Worm (Caenorhabditis elegans) whole organism, L3 larva: ENCODE data around the gene ifa-4.

Source experiments
- aly-2 ChIP-seq: fragments of 150-350 bp; optimal IDR thresholded peaks from 2 replicates; lab custom pipeline; 2014; ENCODE audit warnings: missing biosample characterization, missing genetic modification characterization
- ama-1 ChIP-seq: fragments of 150-350 bp; optimal IDR thresholded peaks from 2 replicates; lab custom pipeline; 2018
- ceh-16 ChIP-seq: sonication (generic microtip); optimal IDR thresholded peaks from 2 replicates; lab custom pipeline; 2017; ENCODE audit warnings: missing biosample characterization, missing genetic modification characterization
- ceh-28 ChIP-seq: fragments of 150-350 bp; optimal IDR thresholded peaks from 2 replicates; lab custom pipeline; 2014; ENCODE audit warnings: missing biosample characterization, missing genetic modification reagents, missing genetic modification characterization
- ceh-82 ChIP-seq: fragments of 150-350 bp; optimal IDR thresholded peaks from 2 replicates; lab custom pipeline; 2014; ENCODE audit warnings: missing biosample characterization, missing genetic modification characterization
- ceh-9 ChIP-seq: sonication (generic microtip); optimal IDR thresholded peaks from 2 replicates; lab custom pipeline; 2018; ENCODE audit warnings: missing biosample characterization, missing genetic modification characterization
- daf-12 ChIP-seq: fragments of 150-350 bp; optimal IDR thresholded peaks from 2 replicates; lab custom pipeline; 2014; ENCODE audit warnings: missing biosample characterization, missing genetic modification reagents, missing genetic modification characterization
- egl-27 ChIP-seq: sonication (generic microtip); optimal IDR thresholded peaks from 4 replicates; lab custom pipeline; 2017; ENCODE audit warnings: missing biosample characterization, missing genetic modification reagents, missing genetic modification characterization
- egl-5 ChIP-seq: fragments of 150-350 bp; optimal IDR thresholded peaks from 2 replicates; lab custom pipeline; 2017; ENCODE audit warnings: missing biosample characterization, missing genetic modification reagents, missing genetic modification characterization, inconsistent platforms
- elt-1 ChIP-seq: fragments of 150-350 bp; optimal IDR thresholded peaks from 2 replicates; lab custom pipeline; 2014; ENCODE audit warnings: missing biosample characterization, missing genetic modification characterization
- elt-3 ChIP-seq, 3 experiments: fragments of 150-350 bp in 1 of 3; sonication (generic microtip) in 2 of 3; optimal IDR thresholded peaks; 2 replicates in 2 of 3; 4 replicates in 1 of 3; lab custom pipeline; 2014 to 2017; ENCODE audit warnings: missing biosample characterization in 3 of 3, missing genetic modification characterization in 3 of 3
- eor-1 ChIP-seq, 2 experiments: fragments of 150-350 bp; optimal IDR thresholded peaks; 2 replicates each; lab custom pipeline; 2014 to 2018; ENCODE audit warnings: missing biosample characterization in 2 of 2, missing genetic modification characterization in 2 of 2
- fkh-10 ChIP-seq: sonication (generic microtip); optimal IDR thresholded peaks from 2 replicates; lab custom pipeline; 2017; ENCODE audit warnings: missing biosample characterization, missing genetic modification reagents, missing genetic modification characterization
- fkh-2 ChIP-seq: fragments of 150-350 bp; optimal IDR thresholded peaks from 2 replicates; lab custom pipeline; 2014; ENCODE audit warnings: missing biosample characterization, missing genetic modification reagents, missing genetic modification characterization
- fos-1 ChIP-seq: fragments of 150-350 bp; optimal IDR thresholded peaks from 2 replicates; lab custom pipeline; 2014; ENCODE audit warnings: missing biosample characterization, missing genetic modification characterization
- hmg-11 ChIP-seq: sonication (generic microtip); optimal IDR thresholded peaks from 2 replicates; lab custom pipeline; 2016; ENCODE audit warnings: missing genetic modification characterization, missing compliant biosample characterization
- jun-1 ChIP-seq: fragments of 150-350 bp; optimal IDR thresholded peaks from 2 replicates; lab custom pipeline; 2014; ENCODE audit warnings: missing biosample characterization, missing genetic modification reagents, missing genetic modification characterization
- lin-15B ChIP-seq: fragments of 150-350 bp; optimal IDR thresholded peaks from 2 replicates; lab custom pipeline; 2014; ENCODE audit warnings: missing biosample characterization, missing genetic modification characterization
- lin-39 ChIP-seq: fragments of 150-350 bp; optimal IDR thresholded peaks from 2 replicates; lab custom pipeline; 2018; ENCODE audit warnings: missing biosample characterization, missing genetic modification reagents, missing genetic modification characterization
- lsy-12 ChIP-seq: sonication (generic microtip); optimal IDR thresholded peaks from 2 replicates; lab custom pipeline; 2016; ENCODE audit warnings: mild to moderate bottlenecking, missing genetic modification characterization, missing compliant biosample characterization
- mdl-1 ChIP-seq: fragments of 150-350 bp; optimal IDR thresholded peaks from 2 replicates; lab custom pipeline; 2014; ENCODE audit warnings: missing biosample characterization, missing genetic modification characterization
- mml-1 ChIP-seq: fragments of 150-350 bp; sonication (generic microtip); optimal IDR thresholded peaks from 3 replicates; lab custom pipeline; 2014; ENCODE audit warnings: missing biosample characterization, missing genetic modification characterization
- nfya-1 ChIP-seq: sonication (generic microtip); optimal IDR thresholded peaks from 2 replicates; lab custom pipeline; 2017; ENCODE audit warnings: missing genetic modification characterization, mild to moderate bottlenecking, missing compliant biosample characterization, antibody characterized with exemption, moderate library complexity; ENCODE audit not compliant: insufficient read depth
- nhr-12 ChIP-seq: fragments of 150-350 bp; optimal IDR thresholded peaks from 2 replicates; lab custom pipeline; 2014; ENCODE audit warnings: missing biosample characterization, missing genetic modification characterization
- nhr-23 ChIP-seq: fragments of 150-350 bp; optimal IDR thresholded peaks from 2 replicates; lab custom pipeline; 2014; ENCODE audit warnings: missing biosample characterization, missing genetic modification reagents, missing genetic modification characterization
- nhr-237 ChIP-seq: fragments of 150-350 bp; optimal IDR thresholded peaks from 2 replicates; lab custom pipeline; 2014; ENCODE audit warnings: missing biosample characterization, missing genetic modification characterization
- nhr-43 ChIP-seq: sonication (generic microtip); optimal IDR thresholded peaks from 2 replicates; lab custom pipeline; 2016; ENCODE audit warnings: mild to moderate bottlenecking, missing genetic modification characterization, missing compliant biosample characterization; ENCODE audit not compliant: poor library complexity, severe bottlenecking
- nhr-67 ChIP-seq: fragments of 150-350 bp; optimal IDR thresholded peaks from 2 replicates; lab custom pipeline; 2014; ENCODE audit warnings: missing biosample characterization, missing genetic modification characterization
- nhr-76 ChIP-seq: fragments of 150-350 bp; sonication (generic microtip); optimal IDR thresholded peaks from 5 replicates; lab custom pipeline; 2014; ENCODE audit warnings: missing biosample characterization, missing genetic modification characterization
- nhr-77 ChIP-seq: fragments of 150-350 bp; optimal IDR thresholded peaks from 2 replicates; lab custom pipeline; 2014; ENCODE audit warnings: missing biosample characterization, missing genetic modification characterization
- pha-4 ChIP-seq: fragments of 150-350 bp; optimal IDR thresholded peaks from 2 replicates; lab custom pipeline; 2014; ENCODE audit warnings: missing biosample characterization, missing genetic modification reagents, missing genetic modification characterization
- sea-2 ChIP-seq: fragments of 150-350 bp; sonication (generic microtip); optimal IDR thresholded peaks from 4 replicates; lab custom pipeline; 2014; ENCODE audit warnings: missing biosample characterization, missing genetic modification reagents, missing genetic modification characterization
- snpc-4 ChIP-seq: fragments of 150-350 bp; optimal IDR thresholded peaks from 2 replicates; lab custom pipeline; 2014; ENCODE audit warnings: missing biosample characterization, missing genetic modification characterization
- tbx-2 ChIP-seq: sonication (generic microtip); optimal IDR thresholded peaks from 2 replicates; lab custom pipeline; 2016; ENCODE audit warnings: mild to moderate bottlenecking, missing genetic modification characterization, missing compliant biosample characterization
- unc-39 ChIP-seq: sonication (generic microtip); optimal IDR thresholded peaks from 4 replicates; lab custom pipeline; 2017; ENCODE audit warnings: missing biosample characterization, missing genetic modification characterization
- unc-62 ChIP-seq: fragments of 150-350 bp; sonication (generic microtip); optimal IDR thresholded peaks from 4 replicates; lab custom pipeline; 2014; ENCODE audit warnings: missing biosample characterization, missing genetic modification reagents, missing genetic modification characterization
- zag-1 ChIP-seq: fragments of 150-350 bp; optimal IDR thresholded peaks from 2 replicates; lab custom pipeline; 2014; ENCODE audit warnings: missing biosample characterization, missing genetic modification characterization
- ztf-11 ChIP-seq: fragments of 150-350 bp; optimal IDR thresholded peaks from 2 replicates; lab custom pipeline; 2014; ENCODE audit warnings: missing biosample characterization, missing genetic modification characterization
- ztf-4 ChIP-seq: fragments of 150-350 bp; optimal IDR thresholded peaks from 2 replicates; lab custom pipeline; 2014; ENCODE audit warnings: missing biosample characterization, missing genetic modification characterization

Gene ifa-4

DNA sequence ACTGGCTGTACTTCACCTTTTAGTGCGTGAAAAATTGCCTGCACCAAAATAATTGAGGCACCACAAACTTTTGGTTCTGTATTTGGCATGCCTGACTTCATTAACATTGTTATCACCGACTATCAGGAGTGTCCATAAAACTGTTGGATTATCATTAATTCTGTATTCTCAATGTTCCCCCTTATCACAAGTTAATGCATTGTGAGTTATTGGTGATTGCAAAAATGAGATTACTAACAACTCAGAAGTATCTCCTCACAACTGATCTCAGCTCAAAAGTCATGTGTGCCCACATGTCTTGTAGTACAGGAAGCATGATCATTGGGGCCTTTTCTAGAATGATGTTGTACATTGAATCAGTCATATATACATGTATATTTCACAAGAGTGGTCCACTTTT is 30.1 kb downstream of the ifa-4 start, which contains the start of gene arrd-23:
TSS of gene arrd-23 (plus strand) at position 301 of the 400 bp plus-strand sequence.
- TF ChIP-seq ceh-28 (no peak), nhr-237 (tag; lab: Kevin White, UChicago) (no peak), ztf-4 (tag; lab: Kevin White, UChicago) (no peak), sea-2 (no peak), fkh-10 (GFP tag; lab: Kevin White, UChicago) (no peak), nhr-23 (tag; lab: Kevin White, UChicago) (no peak), daf-12 (no peak), pha-4 (tag; lab: Kevin White, UChicago) (no peak), jun-1 (no peak), ceh-9 (tag; lab: Kevin White, UChicago) (no peak), egl-27 (tag; lab: Kevin White, UChicago) (no peak), eor-1 (tag; optimal IDR thresholded peaks at IDR 0.05; lab: Kevin White, UChicago) (no peak)

DNA sequence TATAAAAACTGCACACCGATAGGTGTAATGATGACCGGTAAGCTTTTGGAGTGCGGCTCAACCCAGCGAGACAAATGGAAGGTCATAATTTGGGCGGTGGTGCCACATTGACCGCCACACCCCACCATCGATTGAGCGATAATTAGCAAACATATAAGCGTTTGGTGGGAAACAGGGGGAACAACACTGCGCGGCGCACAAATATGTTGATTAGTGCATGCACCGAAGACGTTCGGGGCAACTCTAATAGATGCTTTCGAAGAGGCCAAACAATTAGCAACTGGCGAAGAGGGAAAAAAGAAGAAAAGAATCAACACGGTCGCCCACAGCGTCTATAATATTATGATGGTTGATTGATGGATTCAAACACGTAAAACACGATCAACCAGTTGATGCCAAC is 34.5 kb downstream of the ifa-4 start:
- TF ChIP-seq jun-1 (no peak), nhr-12 (tag; lab: Kevin White, UChicago) (no peak), lin-15B (no peak), fkh-10 (GFP tag; lab: Kevin White, UChicago) (no peak), hmg-11 (tag; lab: Kevin White, UChicago) (no peak), snpc-4 (tag; lab: Kevin White, UChicago) (no peak), egl-5 (tag; lab: Kevin White, UChicago) (no peak), tbx-2 (tag; lab: Kevin White, UChicago) (no peak), zag-1 (tag; lab: Kevin White, UChicago) (no peak), elt-1 (no peak), fkh-2 (tag; lab: Kevin White, UChicago) (no peak), elt-3 (tag; optimal IDR thresholded peaks at IDR 0.05; lab: Kevin White, UChicago) (no peak), mml-1 (no peak), ceh-82 (no peak), nhr-43 (tag; lab: Kevin White, UChicago) (no peak), ceh-16 (tag; lab: Kevin White, UChicago) (no peak), ztf-11 (no peak), ceh-9 (tag; lab: Kevin White, UChicago) (no peak)

DNA sequence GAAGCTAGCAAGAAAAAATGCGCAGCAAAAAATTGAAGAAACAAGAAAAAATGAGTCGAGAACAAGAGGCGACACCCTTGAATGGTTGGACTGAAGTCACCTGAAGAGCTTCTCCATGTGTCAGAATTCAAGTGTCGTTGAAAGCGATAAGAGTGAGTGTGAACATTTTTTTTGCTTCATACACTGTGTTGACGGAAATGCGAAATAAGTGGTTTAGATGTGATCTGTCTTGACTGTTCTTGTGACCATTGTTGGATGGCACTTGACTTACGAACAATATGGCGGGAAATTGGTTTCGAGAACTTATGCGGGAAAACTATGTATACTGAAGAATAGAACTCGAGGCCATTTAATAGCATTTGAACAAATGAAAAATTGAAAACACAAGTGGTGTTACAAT is 35.8 kb downstream of the ifa-4 start:
- no peak for TF ChIP-seq ceh-82
- TF ChIP-seq nhr-12 (tag; lab: Kevin White, UChicago): no peak
- TF ChIP-seq fos-1 (tag; lab: Kevin White, UChicago): no peak
- no peak for TF ChIP-seq fkh-2 (tag; lab: Kevin White, UChicago)
- no peak for TF ChIP-seq sea-2
- no peak for TF ChIP-seq unc-39
- TF ChIP-seq lsy-12 (tag; lab: Kevin White, UChicago): no peak
- no peak for TF ChIP-seq unc-62
- TF ChIP-seq nhr-67 (tag; lab: Kevin White, UChicago): no peak
- no peak for TF ChIP-seq snpc-4 (tag; lab: Kevin White, UChicago)
- no peak for TF ChIP-seq elt-3 (tag; optimal IDR thresholded peaks at IDR 0.05; lab: Kevin White, UChicago)
- no peak for TF ChIP-seq tbx-2 (tag; lab: Kevin White, UChicago)
- TF ChIP-seq egl-27 (tag; lab: Kevin White, UChicago): no peak

DNA sequence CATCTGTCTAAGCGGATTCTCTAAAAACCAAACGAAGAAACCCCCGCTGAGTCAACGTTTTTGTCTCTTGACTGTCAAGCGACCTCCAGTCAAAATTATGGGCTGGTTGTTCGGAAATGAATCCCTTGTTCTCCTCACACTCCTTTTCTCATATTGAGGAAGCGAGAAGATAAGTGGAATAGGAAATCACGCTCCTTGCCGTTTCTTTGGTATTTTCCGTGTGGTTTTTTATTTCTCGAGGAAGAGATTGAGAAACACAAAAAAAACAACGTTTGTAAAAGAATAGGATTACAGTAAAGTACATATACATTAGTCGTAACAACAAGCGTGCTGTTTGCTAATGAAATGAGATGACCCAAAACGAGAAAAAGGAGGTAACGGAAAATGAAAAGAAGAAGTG is 38.9 kb downstream of the ifa-4 start, which contains the start of gene tsp-14:
TSS of gene tsp-14 (minus strand) at position 62 of the 400 bp plus-strand sequence.
- TF ChIP-seq nhr-77 (tag; lab: Kevin White, UChicago): no peak
- TF ChIP-seq lin-39 (tag; lab: Kevin White, UChicago): no peak
- no peak for TF ChIP-seq jun-1
- no peak for TF ChIP-seq sea-2

DNA sequence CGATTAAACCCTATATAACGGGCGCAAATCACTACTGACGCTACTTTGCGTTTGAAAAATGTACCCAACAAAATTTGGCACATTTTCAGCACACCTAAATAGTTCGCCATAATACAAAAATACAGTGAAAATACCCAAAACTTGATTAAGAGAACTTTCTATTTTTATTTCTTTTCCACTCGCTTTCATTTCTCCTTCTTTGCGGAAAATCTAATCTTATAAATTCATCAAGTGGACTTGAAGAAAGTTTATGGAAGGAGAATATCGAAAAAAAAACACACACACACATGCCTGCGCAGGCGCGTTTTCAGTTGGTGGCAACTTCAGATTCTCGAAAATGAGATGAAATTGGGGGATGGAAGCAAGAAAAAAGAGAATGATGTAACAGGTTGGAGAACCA is 40.5 kb downstream of the ifa-4 start:
- TF ChIP-seq daf-12: no peak
- no peak for TF ChIP-seq hmg-11 (tag; lab: Kevin White, UChicago)
- no peak for TF ChIP-seq unc-62
- TF ChIP-seq ceh-28: no peak
- TF ChIP-seq lin-39 (tag; lab: Kevin White, UChicago): no peak
- TF ChIP-seq ama-1: no peak
- TF ChIP-seq nfya-1: no peak
- TF ChIP-seq nhr-76: no peak
- TF ChIP-seq fkh-10 (GFP tag; lab: Kevin White, UChicago): no peak
- no peak for TF ChIP-seq nhr-67 (tag; lab: Kevin White, UChicago)
- TF ChIP-seq aly-2: no peak
- TF ChIP-seq tbx-2 (tag; lab: Kevin White, UChicago): no peak
- no peak for TF ChIP-seq zag-1 (tag; lab: Kevin White, UChicago)
- no peak for TF ChIP-seq mdl-1 (tag; lab: Kevin White, UChicago)
- TF ChIP-seq jun-1: no peak
- TF ChIP-seq ceh-16 (tag; lab: Kevin White, UChicago): no peak
- TF ChIP-seq elt-1: no peak
